Fruit fly (Drosophila melanogaster) Kc167 (cell line): Measurements from ENCODE around the gene Or19b.

Experiments
- Myc ChIP-seq: fragments of >200 bp; optimal IDR thresholded peaks from 2 replicates; lab custom pipeline; 2017; ENCODE audit warnings: missing external identifiers
- psq ChIP-seq: fragments of >200 bp; optimal IDR thresholded peaks from 2 replicates; lab custom pipeline; 2017; ENCODE audit warnings: missing external identifiers

dm6 chrX:20062576-20062975, 31.6 kb upstream of the Or19b start, which contains the start of gene Dop2R:
- TF ChIP-seq psq (no peak), Myc (no peak)
